Worm (Caenorhabditis elegans) whole organism, midembryonic: ENCODE results near the gene T05H4.11.

Experiments
- T22C8.4 ChIP-seq: fragments of 200-800 bp; sonication (Bioruptor generic); IDR thresholded peaks from 2 replicates; pipeline ENCODE4 v1.3.6; 2022; ENCODE audit warnings: missing genetic modification characterization, missing compliant biosample characterization
- cog-1 ChIP-seq: sonication (generic microtip); optimal IDR thresholded peaks from 2 replicates; lab custom pipeline; 2016; ENCODE audit warnings: missing genetic modification characterization, missing compliant biosample characterization
- flt-1 ChIP-seq: fragments of 200-800 bp; sonication (Bioruptor generic); IDR thresholded peaks from 2 replicates; pipeline ENCODE4 v1.3.6; 2022; ENCODE audit warnings: missing genetic modification characterization, missing compliant biosample characterization
- klf-2 ChIP-seq: fragments of 200-800 bp; sonication (Bioruptor generic); conservative IDR thresholded peaks from 2 replicates; pipeline ENCODE4 v1.3.6; 2022; ENCODE audit warnings: missing genetic modification reagents, missing genetic modification characterization, missing compliant biosample characterization
- med-1 ChIP-seq: sonication (generic microtip); optimal IDR thresholded peaks from 2 replicates; lab custom pipeline; 2017; ENCODE audit warnings: missing genetic modification characterization, mild to moderate bottlenecking, missing compliant biosample characterization, antibody characterized with exemption, missing genetic modification reagents; ENCODE audit not compliant: insufficient read depth
- ref-1 ChIP-seq: fragments of 200-800 bp; sonication (Bioruptor generic); conservative IDR thresholded peaks from 2 replicates; pipeline ENCODE4 v1.3.6; 2022; ENCODE audit warnings: missing genetic modification reagents, missing genetic modification characterization, missing compliant biosample characterization
- tab-1 ChIP-seq: fragments of 200-800 bp; sonication (Bioruptor generic); IDR thresholded peaks from 2 replicates; pipeline ENCODE4 v1.3.6; 2022; ENCODE audit warnings: missing genetic modification characterization, missing compliant biosample characterization
- ztf-23 ChIP-seq: fragments of 200-800 bp; sonication (Bioruptor generic); IDR thresholded peaks from 2 replicates; pipeline ENCODE4 v1.3.6; 2022; ENCODE audit warnings: missing genetic modification reagents, missing genetic modification characterization, missing compliant biosample characterization
- ztf-29 ChIP-seq: fragments of 200-800 bp; sonication (Bioruptor generic); IDR thresholded peaks from 2 replicates; pipeline ENCODE4 v1.3.6; 2022; ENCODE audit warnings: missing genetic modification reagents, missing genetic modification characterization, missing compliant biosample characterization

Gene T05H4.11

ce11 chrV:6450129-6451011 is 24.3 kb upstream of the T05H4.11 start, which contains the start of gene acl-8:
Gene acl-8, plus strand, starts transcription at chrV:6450870.
- TF ChIP-seq ref-1 (GFP tag; lab: Robert Waterston, UW) = no peak
- TF ChIP-seq ztf-23 = 0 out of 2 replicates have a peak, but pooled peaks have one; percentile 9

ce11 chrV:6448356-6448755 is 22.3 kb upstream of the T05H4.11 start, which contains the start of gene fbxa-196:
Gene fbxa-196, plus strand, starts transcription at chrV:6448656.
- TF ChIP-seq klf-2 = no peak
- TF ChIP-seq tab-1 (GFP tag; lab: Robert Waterston, UW) = no peak
- no peak for TF ChIP-seq flt-1
- no peak for TF ChIP-seq med-1 (GFP tag; lab: Kevin White, UChicago)
- no peak for TF ChIP-seq T22C8.4 (GFP tag; lab: Robert Waterston, UW)
- no peak for TF ChIP-seq ref-1 (GFP tag; lab: Robert Waterston, UW)
- no peak for TF ChIP-seq ztf-23
- TF ChIP-seq cog-1 (tag; lab: Kevin White, UChicago) = no peak

- TF ChIP-seq ref-1 (GFP tag; lab: Robert Waterston, UW) (no peak), flt-1 (no peak), ztf-29 (GFP tag; lab: Robert Waterston, UW) (no peak), med-1 (GFP tag; lab: Kevin White, UChicago) (no peak), tab-1 (GFP tag; lab: Robert Waterston, UW) (no peak), klf-2 (no peak)
Measured at ce11 chrV:6442037-6442436, 16.0 kb upstream of the T05H4.11 start, which contains the start of gene T05H4.3. Gene T05H4.3, plus strand, starts transcription at chrV:6442337.

ce11 chrV:6441613-6442012 is 15.6 kb upstream of the T05H4.11 start, which contains the start of gene T05H4.15:
Gene T05H4.15, minus strand, starts transcription at chrV:6441713.
- no peak for TF ChIP-seq tab-1 (GFP tag; lab: Robert Waterston, UW)
- no peak for TF ChIP-seq flt-1
- TF ChIP-seq T22C8.4 (GFP tag; lab: Robert Waterston, UW) = no peak
- no peak for TF ChIP-seq ztf-29 (GFP tag; lab: Robert Waterston, UW)
- no peak for TF ChIP-seq cog-1 (tag; lab: Kevin White, UChicago)
- no peak for TF ChIP-seq ref-1 (GFP tag; lab: Robert Waterston, UW)
- TF ChIP-seq ztf-23 = no peak
- no peak for TF ChIP-seq klf-2
- no peak for TF ChIP-seq med-1 (GFP tag; lab: Kevin White, UChicago)

ce11 chrV:6438601-6439000 is 12.5 kb upstream of the T05H4.11 start, which contains the start of gene T05H4.4:
Gene T05H4.4, plus strand, starts transcription at chrV:6438901.
- TF ChIP-seq cog-1 (tag; lab: Kevin White, UChicago) (no peak), flt-1 (no peak), med-1 (GFP tag; lab: Kevin White, UChicago) (no peak), tab-1 (GFP tag; lab: Robert Waterston, UW) (no peak), klf-2 (no peak), ref-1 (GFP tag; lab: Robert Waterston, UW) (no peak), ztf-29 (GFP tag; lab: Robert Waterston, UW) (no peak), T22C8.4 (GFP tag; lab: Robert Waterston, UW) (no peak), ztf-23 (no peak)

- TF ChIP-seq tab-1 (GFP tag; lab: Robert Waterston, UW) = no peak
- TF ChIP-seq flt-1 = no peak
- TF ChIP-seq cog-1 (tag; lab: Kevin White, UChicago) = no peak
- no peak for TF ChIP-seq ztf-23
- no peak for TF ChIP-seq klf-2
- TF ChIP-seq T22C8.4 (GFP tag; lab: Robert Waterston, UW) = no peak
- no peak for TF ChIP-seq ref-1 (GFP tag; lab: Robert Waterston, UW)
- no peak for TF ChIP-seq med-1 (GFP tag; lab: Kevin White, UChicago)
- no peak for TF ChIP-seq ztf-29 (GFP tag; lab: Robert Waterston, UW)
Measured at ce11 chrV:6436332-6436731, 10.3 kb upstream of the T05H4.11 start, which contains the start of gene hpo-19. Gene hpo-19, plus strand, starts transcription at chrV:6436645.

ce11 chrV:6433446-6434178 is 7.6 kb upstream of the T05H4.11 start, which contains the start of the genes gad-1 and erfa-1:
Gene gad-1, minus strand, starts transcription at chrV:6433496.
Gene erfa-1, plus strand, starts transcription at chrV:6434128.
- TF ChIP-seq T22C8.4 (GFP tag; lab: Robert Waterston, UW) = peak; percentile 6; the same call in 1 of the 2 replicates
- TF ChIP-seq flt-1 = no peak

ce11 chrV:6430526-6431371 is 4.7 kb upstream of the T05H4.11 start:
- TF ChIP-seq ztf-23 = no peak
- TF ChIP-seq flt-1 = no peak
- no peak for TF ChIP-seq med-1 (GFP tag; lab: Kevin White, UChicago)
- no peak for TF ChIP-seq tab-1 (GFP tag; lab: Robert Waterston, UW)
- TF ChIP-seq klf-2 = no peak
- TF ChIP-seq ztf-29 (GFP tag; lab: Robert Waterston, UW) = no peak
- no peak for TF ChIP-seq cog-1 (tag; lab: Kevin White, UChicago)
- no peak for TF ChIP-seq T22C8.4 (GFP tag; lab: Robert Waterston, UW)
- TF ChIP-seq ref-1 (GFP tag; lab: Robert Waterston, UW) = no peak
